Fruit fly (Drosophila melanogaster): ENCODE measurements around the gene CG12499.

CG12499 gene

dm6 chr3R:22420911-22421310, 25.5 kb downstream of the CG12499 start, which contains the start of the genes Nop56 and mats (continued):
- TF ChIP-seq fd3F (GFP tag; optimal IDR thresholded peaks at IDR 0.05): no peak
- TF ChIP-seq ro (GFP tag; IDR thresholded peaks at IDR 0.05): no peak
- peak; percentile 94 for TF ChIP-seq CG4617 (GFP tag; optimal IDR thresholded peaks at IDR 0.05; ENCODE audit: borderline replicate concordance)
- TF ChIP-seq trem (tag; optimal IDR thresholded peaks at IDR 0.05): peak; percentile 71
- TF ChIP-seq Nf-YC (tag; optimal IDR thresholded peaks at IDR 0.05): peak; percentile 62
- no peak for TF ChIP-seq tgo (GFP tag; IDR thresholded peaks at IDR 0.05)
- TF ChIP-seq CG2120 (GFP tag; optimal IDR thresholded peaks at IDR 0.05): no peak
- no peak for TF ChIP-seq Hmx (GFP tag; optimal IDR thresholded peaks at IDR 0.05)
- TF ChIP-seq CG31224 (GFP tag; IDR thresholded peaks at IDR 0.05): no peak
- TF ChIP-seq Ets65A (GFP tag): no peak
- TF ChIP-seq CTCF (GFP tag; optimal IDR thresholded peaks at IDR 0.05): peak; percentile 13
- peak; percentile 17; the same call in 1 of the 2 replicates for TF ChIP-seq GATAe (GFP tag; conservative IDR thresholded peaks at IDR 0.05)
- TF ChIP-seq CG11093 (GFP tag; IDR thresholded peaks at IDR 0.05): no peak
- TF ChIP-seq grn (GFP tag; optimal IDR thresholded peaks at IDR 0.05): peak; percentile 48
- TF ChIP-seq Kr (GFP tag; optimal IDR thresholded peaks at IDR 0.05): no peak
- TF ChIP-seq z (GFP tag; IDR thresholded peaks at IDR 0.05): no peak
- TF ChIP-seq CG9437 (GFP tag; optimal IDR thresholded peaks at IDR 0.05): no peak
- TF ChIP-seq CG17328 (GFP tag; IDR thresholded peaks at IDR 0.05): no peak
- no peak for TF ChIP-seq Ada2b (GFP tag; IDR thresholded peaks at IDR 0.05)
- no peak for TF ChIP-seq CG11696 (GFP tag; IDR thresholded peaks at IDR 0.05)
- no peak for TF ChIP-seq CG12769 (tag; optimal IDR thresholded peaks at IDR 0.05)
- TF ChIP-seq Poxn (GFP tag; IDR thresholded peaks at IDR 0.05): no peak
- no peak for TF ChIP-seq gt (GFP tag; IDR thresholded peaks at IDR 0.05)
- no peak for TF ChIP-seq CG43689 (GFP tag; IDR thresholded peaks at IDR 0.05)
- TF ChIP-seq Awh (GFP tag; IDR thresholded peaks at IDR 0.05): no peak
- no peak for TF ChIP-seq CG9932 (GFP tag; IDR thresholded peaks at IDR 0.05)
- no peak for TF ChIP-seq Lpt (GFP tag; optimal IDR thresholded peaks at IDR 0.05)
- no peak for TF ChIP-seq pros (GFP tag; optimal IDR thresholded peaks at IDR 0.05)
- TF ChIP-seq onecut (GFP tag; IDR thresholded peaks at IDR 0.05): no peak
- TF ChIP-seq twi (tag; optimal IDR thresholded peaks at IDR 0.05): peak; percentile 53
- TF ChIP-seq Oli (tag; optimal IDR thresholded peaks at IDR 0.05): no peak
- TF ChIP-seq Eip74EF (GFP tag; optimal IDR thresholded peaks at IDR 0.05): no peak
- no peak for TF ChIP-seq CG32772 (GFP tag; IDR thresholded peaks at IDR 0.05)
- no peak for TF ChIP-seq p53 (GFP tag; optimal IDR thresholded peaks at IDR 0.05)
- TF ChIP-seq knrl (GFP tag; IDR thresholded peaks at IDR 0.05; ENCODE audit: partially characterized antibody): no peak
- TF ChIP-seq CG4360 (GFP tag; IDR thresholded peaks at IDR 0.05): no peak
- TF ChIP-seq HLHmδ (GFP tag; optimal IDR thresholded peaks at IDR 0.05): no peak
- no peak for TF ChIP-seq sc (optimal IDR thresholded peaks at IDR 0.05)
- no peak for TF ChIP-seq sc (GFP tag; optimal IDR thresholded peaks at IDR 0.05)
- TF ChIP-seq CG1529 (GFP tag; optimal IDR thresholded peaks at IDR 0.05): no peak
- TF ChIP-seq prd (optimal IDR thresholded peaks at IDR 0.05): no peak
- TF ChIP-seq prd (GFP tag; IDR thresholded peaks at IDR 0.05): no peak
- TF ChIP-seq esg (GFP tag; conservative IDR thresholded peaks at IDR 0.05): no peak
- no peak for TF ChIP-seq kni (GFP tag; optimal IDR thresholded peaks at IDR 0.05)
- TF ChIP-seq ci (GFP tag; IDR thresholded peaks at IDR 0.05): peak; percentile 43; the same call in 2 of the 3 replicates
- peak; percentile 6 for TF ChIP-seq Usf (GFP tag; optimal IDR thresholded peaks at IDR 0.05)
- TF ChIP-seq chinmo (GFP tag; IDR thresholded peaks at IDR 0.05; ENCODE audit: partially characterized antibody): 0 out of 4 replicates have a peak, but pooled peaks have one; percentile 75
- peak; percentile 41 for TF ChIP-seq exex (tag; optimal IDR thresholded peaks at IDR 0.05)
- TF ChIP-seq run (tag; optimal IDR thresholded peaks at IDR 0.05): no peak
- TF ChIP-seq Nf-YB (GFP tag; optimal IDR thresholded peaks at IDR 0.05): peak; percentile 4
- no peak for TF ChIP-seq Hsf (GFP tag; optimal IDR thresholded peaks at IDR 0.05)
- no peak for TF ChIP-seq Lim3 (GFP tag; IDR thresholded peaks at IDR 0.05)
